Fruit fly (Drosophila melanogaster) whole organism, pupa: ENCODE data around the gene Cyp313a2.
A peak's percentile ranks its signal among the peaks of the same experiment; 100 is the strongest.

ENCODE experiments used
- CG10348 ChIP-seq: fragments of 200-800 bp; sonication (Bioruptor generic); IDR thresholded peaks from 2 replicates; pipeline ENCODE4 v1.3.6; 2022; ENCODE audit warnings: missing biosample characterization, missing genetic modification characterization
- CG12605 ChIP-seq: fragments of 200-800 bp; sonication (Bioruptor generic); IDR thresholded peaks from 2 replicates; pipeline ENCODE4 v1.3.6; 2022; ENCODE audit warnings: missing biosample characterization, missing genetic modification characterization
- CG13204 ChIP-seq: fragments of 200-800 bp; sonication (Bioruptor generic); optimal IDR thresholded peaks from 2 replicates; lab custom pipeline; 2018; ENCODE audit warnings: missing biosample characterization, mild to moderate bottlenecking, missing genetic modification characterization, moderate library complexity
- CG14655 ChIP-seq: fragments of 200-800 bp; sonication (Bioruptor generic); optimal IDR thresholded peaks from 3 replicates; lab custom pipeline; 2017; ENCODE audit warnings: mild to moderate bottlenecking, missing biosample characterization, missing genetic modification reagents, missing genetic modification characterization
- CG15710 ChIP-seq: fragments of 200-800 bp; sonication (Bioruptor generic); optimal IDR thresholded peaks from 2 replicates; lab custom pipeline; 2018; ENCODE audit warnings: missing biosample characterization, mild to moderate bottlenecking, missing genetic modification characterization, moderate library complexity
- CG17806 ChIP-seq: fragments of 200-800 bp; sonication (Bioruptor generic); optimal IDR thresholded peaks from 2 replicates; lab custom pipeline; 2018; ENCODE audit warnings: missing biosample characterization, mild to moderate bottlenecking, missing genetic modification characterization, moderate library complexity
- CG32121 ChIP-seq: fragments of 200-800 bp; sonication (Bioruptor generic); IDR thresholded peaks from 2 replicates; pipeline ENCODE4 v1.3.6; 2022; ENCODE audit warnings: missing biosample characterization, missing genetic modification characterization
- CG34367 ChIP-seq: fragments of 200-800 bp; sonication (Bioruptor generic); optimal IDR thresholded peaks from 2 replicates; lab custom pipeline; 2018; ENCODE audit warnings: missing biosample characterization, mild to moderate bottlenecking, missing genetic modification characterization
- CG4496 ChIP-seq: fragments of 200-800 bp; sonication (Bioruptor generic); IDR thresholded peaks from 3 replicates; pipeline ENCODE4 v1.3.6; 2022; ENCODE audit warnings: missing biosample characterization, missing genetic modification characterization
- CG8159 ChIP-seq: fragments of 200-800 bp; sonication (Bioruptor generic); optimal IDR thresholded peaks from 3 replicates; lab custom pipeline; 2018; ENCODE audit warnings: missing biosample characterization, mild to moderate bottlenecking, missing genetic modification characterization, moderate library complexity
- CG8301 ChIP-seq: fragments of 200-800 bp; sonication (Bioruptor generic); optimal IDR thresholded peaks from 2 replicates; lab custom pipeline; 2018; ENCODE audit warnings: missing biosample characterization, mild to moderate bottlenecking, missing genetic modification characterization
- CG9948 ChIP-seq: fragments of 200-800 bp; sonication (Bioruptor generic); optimal IDR thresholded peaks from 2 replicates; lab custom pipeline; 2018; ENCODE audit warnings: missing biosample characterization, mild to moderate bottlenecking, missing genetic modification characterization, moderate library complexity
- D1 ChIP-seq: fragments of 200-800 bp; sonication (Bioruptor generic); optimal IDR thresholded peaks from 2 replicates; lab custom pipeline; 2018; ENCODE audit warnings: missing biosample characterization, mild to moderate bottlenecking, missing genetic modification characterization, moderate library complexity
- EcR ChIP-seq: fragments of 200-800 bp; sonication (Bioruptor generic); optimal IDR thresholded peaks from 3 replicates; lab custom pipeline; 2019; ENCODE audit warnings: missing biosample characterization, missing genetic modification characterization, mild to moderate bottlenecking, moderate library complexity, missing genetic modification reagents
- Ets98B ChIP-seq: fragments of 200-800 bp; sonication (Bioruptor generic); IDR thresholded peaks from 2 replicates; pipeline ENCODE4 v1.3.6; 2022; ENCODE audit warnings: missing biosample characterization, missing genetic modification characterization
- Pif1A ChIP-seq: fragments of 200-800 bp; sonication (Bioruptor generic); optimal IDR thresholded peaks from 3 replicates; lab custom pipeline; 2016; ENCODE audit warnings: missing biosample characterization, missing genetic modification characterization
- Pif1B ChIP-seq: fragments of 200-800 bp; sonication (Bioruptor generic); optimal IDR thresholded peaks from 3 replicates; lab custom pipeline; 2016; ENCODE audit warnings: missing biosample characterization, missing genetic modification characterization
- Snoo ChIP-seq: fragments of 200-800 bp; sonication (Bioruptor generic); optimal IDR thresholded peaks from 3 replicates; lab custom pipeline; 2017; ENCODE audit warnings: missing biosample characterization, mild to moderate bottlenecking, missing genetic modification characterization, inconsistent platforms
- fd96Ca ChIP-seq: fragments of 200-800 bp; sonication (Bioruptor generic); IDR thresholded peaks from 3 replicates; pipeline ENCODE4 v1.3.6; 2022; ENCODE audit warnings: missing biosample characterization, missing genetic modification characterization
- gl ChIP-seq: fragments of 200-800 bp; sonication (Bioruptor generic); optimal IDR thresholded peaks from 2 replicates; lab custom pipeline; 2018; ENCODE audit warnings: missing biosample characterization, mild to moderate bottlenecking, missing genetic modification characterization
- rn ChIP-seq: fragments of 200-800 bp; sonication (Bioruptor generic); IDR thresholded peaks from 2 replicates; pipeline ENCODE4 v1.3.6; 2022; ENCODE audit warnings: missing biosample characterization, missing genetic modification characterization

The Cyp313a2 gene

DNA sequence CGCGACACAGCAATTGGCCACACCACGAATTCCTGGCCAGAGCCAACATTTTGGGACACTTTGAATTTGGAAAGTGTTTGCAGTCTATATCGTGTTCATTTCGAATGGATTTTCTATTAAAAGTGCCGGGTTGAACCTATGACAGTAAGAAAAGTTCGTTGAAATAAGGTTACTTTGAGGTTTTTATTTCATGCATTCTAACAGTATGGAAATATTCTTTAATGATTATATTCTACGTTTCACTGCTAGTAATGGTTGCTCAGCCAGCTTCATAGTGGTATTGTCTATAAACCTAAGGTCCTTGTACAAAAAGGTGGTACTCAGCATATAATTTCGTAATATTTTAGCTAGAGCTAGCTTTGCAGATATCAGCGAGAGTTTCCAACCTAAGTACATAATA, 4.1 kb downstream of the Cyp313a2 start, which contains the start of gene Pglym87:
Gene Pglym87 (minus strand): TSS at position 101 of the 400 bp plus-strand sequence.
- TF ChIP-seq CG32121 (GFP tag; lab: Robert Waterston, UW) (no peak), CG15710 (no peak), CG8301 (tag; lab: Kevin White, UChicago) (no peak), CG14655 (GFP tag; lab: Kevin White, UChicago) (no peak), gl (tag; lab: Kevin White, UChicago) (no peak), CG9948 (tag; lab: Kevin White, UChicago) (no peak), CG13204 (GFP tag; lab: Kevin White, UChicago) (no peak), EcR (GFP tag; lab: Kevin White, UChicago) (no peak), fd96Ca (GFP tag; lab: Robert Waterston, UW) (no peak), Snoo (no peak), CG10348 (GFP tag; lab: Robert Waterston, UW) (no peak), CG4496 (GFP tag; lab: Robert Waterston, UW) (no peak), CG12605 (GFP tag; lab: Robert Waterston, UW) (no peak), CG34367 (tag; lab: Kevin White, UChicago) (no peak), Pif1B (GFP tag; lab: Kevin White, UChicago) (no peak), D1 (tag; lab: Kevin White, UChicago) (no peak), rn (GFP tag; lab: Robert Waterston, UW) (no peak), Ets98B (GFP tag; lab: Robert Waterston, UW) (no peak)

DNA sequence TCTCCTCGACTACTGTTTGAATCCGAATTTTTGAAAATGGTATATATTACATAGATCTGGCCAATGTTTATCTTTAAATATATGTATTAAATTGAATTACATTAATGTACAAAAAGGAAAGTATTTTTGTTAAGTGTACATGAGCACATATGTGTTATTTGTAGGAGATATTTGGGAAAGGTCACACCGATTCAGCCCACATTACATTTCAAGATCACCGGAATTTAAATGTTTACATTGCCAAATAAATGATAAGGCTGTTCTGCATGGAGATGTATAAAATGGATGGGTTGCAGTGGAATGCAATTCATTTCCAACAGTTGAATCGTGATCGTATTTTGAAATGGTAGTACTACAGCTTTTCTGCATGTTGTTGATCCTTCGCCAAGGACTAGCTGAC, 7.6 kb downstream of the Cyp313a2 start, which contains the start of gene CG3916:
Gene CG3916 (plus strand): TSS at position 301 of the 400 bp plus-strand sequence.
- TF ChIP-seq CG10348 (GFP tag; lab: Robert Waterston, UW) (no peak), CG13204 (GFP tag; lab: Kevin White, UChicago) (no peak), EcR (GFP tag; lab: Kevin White, UChicago) (no peak), Ets98B (GFP tag; lab: Robert Waterston, UW) (no peak), CG34367 (tag; lab: Kevin White, UChicago) (no peak), CG32121 (GFP tag; lab: Robert Waterston, UW) (no peak)

DNA sequence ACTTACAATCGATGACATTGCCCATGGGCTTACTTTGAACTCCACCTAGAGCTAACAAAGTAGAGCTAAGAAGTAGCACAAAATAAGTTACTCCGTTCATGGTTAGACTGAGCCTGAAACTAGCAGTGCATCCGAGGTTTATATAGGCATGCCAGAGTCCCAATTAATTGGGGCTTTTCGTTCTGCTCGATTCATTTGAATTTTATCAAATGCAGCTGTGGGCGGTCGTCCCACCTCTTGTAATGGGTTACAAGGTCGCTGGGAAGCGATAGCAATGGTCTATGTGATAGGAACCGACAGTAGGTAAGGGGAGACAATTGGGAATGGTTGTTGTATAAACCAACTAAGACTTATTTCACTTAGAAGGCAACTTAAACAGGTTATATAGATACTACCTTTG, 10.5 kb downstream of the Cyp313a2 start, which contains the start of gene CG12256:
Gene CG12256 (minus strand): TSS at position 101 of the 400 bp plus-strand sequence.
- TF ChIP-seq CG10348 (GFP tag; lab: Robert Waterston, UW) (no peak), fd96Ca (GFP tag; lab: Robert Waterston, UW) (no peak), CG8301 (tag; lab: Kevin White, UChicago) (no peak), Pif1B (GFP tag; lab: Kevin White, UChicago) (no peak), CG9948 (tag; lab: Kevin White, UChicago) (no peak), gl (tag; lab: Kevin White, UChicago) (no peak), CG8159 (tag; lab: Kevin White, UChicago) (no peak), CG15710 (no peak), Snoo (no peak), CG32121 (GFP tag; lab: Robert Waterston, UW) (no peak), D1 (tag; lab: Kevin White, UChicago) (no peak), CG14655 (GFP tag; lab: Kevin White, UChicago) (no peak), CG4496 (GFP tag; lab: Robert Waterston, UW) (no peak)

DNA sequence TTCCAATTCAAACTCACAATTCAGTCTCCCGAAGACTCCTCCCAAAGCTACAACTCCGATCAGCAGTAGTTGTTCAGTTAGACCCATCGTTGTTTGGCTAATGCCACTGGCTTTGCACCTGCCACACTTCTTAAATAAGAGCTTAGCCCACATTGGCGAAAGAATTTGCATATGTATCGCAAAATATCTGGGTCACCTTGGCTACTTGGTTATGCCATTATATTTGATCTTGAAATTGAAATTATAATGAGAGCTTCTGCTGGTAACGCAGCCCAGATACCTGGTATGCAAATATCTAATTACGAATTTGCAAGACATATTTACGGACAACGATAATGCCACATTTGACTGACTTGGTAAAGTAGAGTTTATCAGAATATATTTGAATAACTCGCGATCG, 11.8 kb downstream of the Cyp313a2 start, which contains the start of gene CG17404:
Gene CG17404 (minus strand): TSS at position 101 of the 400 bp plus-strand sequence.
- no peak for TF ChIP-seq CG13204 (GFP tag; lab: Kevin White, UChicago)

DNA sequence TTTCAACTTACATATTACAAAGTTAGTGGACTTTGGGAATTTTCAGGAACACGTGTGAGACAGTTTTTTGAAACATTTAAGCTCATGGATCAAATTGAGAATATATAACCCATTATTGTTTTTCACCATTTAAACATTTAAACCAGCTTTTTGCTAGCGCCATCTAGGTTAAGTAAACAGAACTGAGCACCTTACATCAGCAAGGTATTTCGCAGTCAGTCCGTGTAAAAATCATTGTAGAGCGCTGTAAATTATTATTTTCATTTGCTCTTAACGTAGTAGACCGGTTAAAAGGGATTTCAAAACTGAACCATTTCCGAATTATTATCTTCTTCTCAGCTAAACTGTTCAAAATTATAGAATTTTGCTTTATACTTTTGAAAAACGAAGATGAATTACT, 14.6 kb downstream of the Cyp313a2 start, which contains the start of gene Rsbp15:
Gene Rsbp15 (plus strand): TSS at position 295 of the 400 bp plus-strand sequence.
- TF ChIP-seq CG13204 (GFP tag; lab: Kevin White, UChicago) = no peak
- no peak for TF ChIP-seq CG12605 (GFP tag; lab: Robert Waterston, UW)
- TF ChIP-seq Ets98B (GFP tag; lab: Robert Waterston, UW) = no peak
- no peak for TF ChIP-seq CG34367 (tag; lab: Kevin White, UChicago)
- no peak for TF ChIP-seq EcR (GFP tag; lab: Kevin White, UChicago)

DNA sequence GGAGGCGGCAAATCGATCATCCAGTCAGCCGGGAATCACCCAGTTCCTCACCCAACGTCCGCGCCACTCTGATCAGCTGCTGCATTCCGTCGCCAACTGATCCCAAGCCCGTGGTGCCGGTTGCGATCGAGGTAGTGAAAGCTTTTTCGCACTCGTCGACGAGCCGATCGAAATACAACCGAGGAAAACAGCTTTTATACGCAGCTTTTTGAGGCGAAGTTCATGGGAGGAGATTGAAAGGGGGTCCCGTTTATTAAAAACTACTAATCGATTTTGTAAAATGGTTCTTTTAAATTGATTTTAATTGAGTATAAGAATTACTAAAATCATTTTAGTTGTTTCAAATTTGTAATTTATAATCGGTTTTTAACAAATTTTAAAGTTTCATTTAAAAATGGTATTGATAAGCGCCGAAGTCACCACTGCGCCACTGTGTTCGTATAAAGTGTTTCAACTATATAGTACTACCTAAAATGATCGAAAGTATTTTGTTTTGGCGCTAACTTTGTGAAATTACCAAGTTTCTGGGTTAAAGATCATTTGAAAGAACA, 15.3 kb downstream of the Cyp313a2 start, which contains the start of gene CG4860:
Gene CG4860 (minus strand): TSS at position 99 of the 551 bp plus-strand sequence.
- TF ChIP-seq Pif1B (GFP tag; lab: Kevin White, UChicago) (peak; percentile 80), CG32121 (GFP tag; lab: Robert Waterston, UW) (peak; percentile 94), rn (GFP tag; lab: Robert Waterston, UW) (peak; percentile 63), CG17806 (tag; lab: Kevin White, UChicago) (peak; percentile 81), CG8301 (tag; lab: Kevin White, UChicago) (peak; percentile 83), CG8159 (tag; lab: Kevin White, UChicago) (peak; percentile 80), CG13204 (GFP tag; lab: Kevin White, UChicago) (no peak), CG12605 (GFP tag; lab: Robert Waterston, UW) (peak; percentile 88), gl (tag; lab: Kevin White, UChicago) (peak; percentile 24), CG10348 (GFP tag; lab: Robert Waterston, UW) (0 out of 2 replicates have a peak, but pooled peaks have one; percentile 48), Pif1A (peak; percentile 91), fd96Ca (GFP tag; lab: Robert Waterston, UW) (peak; percentile 86), CG14655 (GFP tag; lab: Kevin White, UChicago) (peak; percentile 82), CG4496 (GFP tag; lab: Robert Waterston, UW) (peak; percentile 91), EcR (GFP tag; lab: Kevin White, UChicago) (no peak), Ets98B (GFP tag; lab: Robert Waterston, UW) (peak; percentile 93), D1 (tag; lab: Kevin White, UChicago) (peak; percentile 19), Snoo (no peak), CG34367 (tag; lab: Kevin White, UChicago) (peak; percentile 70), CG9948 (tag; lab: Kevin White, UChicago) (peak; percentile 75), CG15710 (peak; percentile 74)
- TF ChIP-seq, all 21 proteins: peak for 18
